Worm (Caenorhabditis elegans) whole organism, midembryonic: ENCODE results near the gene rft-2.

ENCODE experiments used
- T22C8.4 ChIP-seq: fragments of 200-800 bp; sonication (Bioruptor generic); IDR thresholded peaks from 2 replicates; pipeline ENCODE4 v1.3.6; 2022; ENCODE audit warnings: missing genetic modification characterization, missing compliant biosample characterization
- cog-1 ChIP-seq: sonication (generic microtip); optimal IDR thresholded peaks from 2 replicates; lab custom pipeline; 2016; ENCODE audit warnings: missing genetic modification characterization, missing compliant biosample characterization
- flt-1 ChIP-seq: fragments of 200-800 bp; sonication (Bioruptor generic); IDR thresholded peaks from 2 replicates; pipeline ENCODE4 v1.3.6; 2022; ENCODE audit warnings: missing genetic modification characterization, missing compliant biosample characterization
- klf-2 ChIP-seq: fragments of 200-800 bp; sonication (Bioruptor generic); conservative IDR thresholded peaks from 2 replicates; pipeline ENCODE4 v1.3.6; 2022; ENCODE audit warnings: missing genetic modification reagents, missing genetic modification characterization, missing compliant biosample characterization
- med-1 ChIP-seq: sonication (generic microtip); optimal IDR thresholded peaks from 2 replicates; lab custom pipeline; 2017; ENCODE audit warnings: missing genetic modification characterization, mild to moderate bottlenecking, missing compliant biosample characterization, antibody characterized with exemption, missing genetic modification reagents; ENCODE audit not compliant: insufficient read depth
- ref-1 ChIP-seq: fragments of 200-800 bp; sonication (Bioruptor generic); conservative IDR thresholded peaks from 2 replicates; pipeline ENCODE4 v1.3.6; 2022; ENCODE audit warnings: missing genetic modification reagents, missing genetic modification characterization, missing compliant biosample characterization
- tab-1 ChIP-seq: fragments of 200-800 bp; sonication (Bioruptor generic); IDR thresholded peaks from 2 replicates; pipeline ENCODE4 v1.3.6; 2022; ENCODE audit warnings: missing genetic modification characterization, missing compliant biosample characterization
- ztf-23 ChIP-seq: fragments of 200-800 bp; sonication (Bioruptor generic); IDR thresholded peaks from 2 replicates; pipeline ENCODE4 v1.3.6; 2022; ENCODE audit warnings: missing genetic modification reagents, missing genetic modification characterization, missing compliant biosample characterization
- ztf-29 ChIP-seq: fragments of 200-800 bp; sonication (Bioruptor generic); IDR thresholded peaks from 2 replicates; pipeline ENCODE4 v1.3.6; 2022; ENCODE audit warnings: missing genetic modification reagents, missing genetic modification characterization, missing compliant biosample characterization

rft-2 gene

DNA sequence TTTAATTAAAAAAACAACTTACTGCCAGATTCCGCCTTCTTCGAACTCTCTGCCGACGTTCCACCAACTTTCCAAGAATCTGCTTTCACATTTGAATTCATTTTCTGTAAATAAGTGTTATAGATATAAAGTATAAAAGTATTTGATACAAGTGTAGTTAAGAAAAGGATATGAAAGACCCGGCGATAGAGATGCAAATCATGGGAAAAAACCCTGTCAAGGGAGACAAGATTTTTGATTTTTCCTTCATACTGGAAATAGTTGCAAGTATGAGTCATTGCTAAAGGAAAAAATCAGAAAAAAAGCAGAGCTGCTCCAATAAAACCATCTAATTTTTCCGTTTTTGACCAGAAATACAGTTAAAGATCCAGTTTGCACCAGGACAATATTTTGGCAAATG, 54.1 kb downstream of the rft-2 start, which contains the start of gene F13A2.3:
Gene F13A2.3, minus strand, starts transcription at position 101 of the 400 bp plus-strand sequence.
- no peak for TF ChIP-seq ztf-23
- TF ChIP-seq cog-1, result no peak
- no peak for TF ChIP-seq ztf-29
- no peak for TF ChIP-seq ref-1 (GFP tag; lab: Robert Waterston, UW)
- TF ChIP-seq med-1, result no peak
- no peak for TF ChIP-seq flt-1 (GFP tag; lab: Robert Waterston, UW)
- no peak for TF ChIP-seq tab-1 (GFP tag; lab: Robert Waterston, UW)
- TF ChIP-seq T22C8.4 (GFP tag; lab: Robert Waterston, UW), result no peak
- TF ChIP-seq klf-2 (GFP tag; lab: Robert Waterston, UW), result no peak
